Worm (Caenorhabditis elegans) whole organism, young adult: ENCODE measurements around the gene edg-1.
A peak's percentile ranks its signal among the peaks of the same experiment; 100 is the strongest.

Experiments
- B0261.1 ChIP-seq: sonication (generic microtip); optimal IDR thresholded peaks from 2 replicates; lab custom pipeline; 2016; ENCODE audit warnings: mild to moderate bottlenecking, missing genetic modification characterization, moderate library complexity, missing compliant biosample characterization
- D2030.7 ChIP-seq: fragments of 200-800 bp; sonication (Bioruptor generic); IDR thresholded peaks from 2 replicates; pipeline ENCODE4 v1.3.6; 2022; ENCODE audit warnings: missing genetic modification reagents, missing genetic modification characterization, missing compliant biosample characterization
- F10E7.11 ChIP-seq: sonication (generic microtip); optimal IDR thresholded peaks from 2 replicates; lab custom pipeline; 2017; ENCODE audit warnings: mild to moderate bottlenecking, missing genetic modification characterization, moderate library complexity, missing compliant biosample characterization
- F23B12.7 ChIP-seq: sonication (generic microtip); optimal IDR thresholded peaks from 2 replicates; lab custom pipeline; 2017; ENCODE audit warnings: missing genetic modification characterization, mild to moderate bottlenecking, missing compliant biosample characterization, antibody characterized with exemption, moderate library complexity; ENCODE audit not compliant: insufficient read depth
- F33H1.4 ChIP-seq: fragments of 200-800 bp; sonication (Bioruptor generic); IDR thresholded peaks from 2 replicates; pipeline ENCODE4 v1.3.6; 2022; ENCODE audit warnings: missing genetic modification reagents, missing genetic modification characterization, missing compliant biosample characterization
- F39B2.1 ChIP-seq: fragments of 200-800 bp; sonication (Bioruptor generic); IDR thresholded peaks from 2 replicates; pipeline ENCODE4 v1.3.6; 2022; ENCODE audit warnings: missing genetic modification reagents, missing genetic modification characterization, missing compliant biosample characterization
- F49E8.2 ChIP-seq: sonication (generic microtip); optimal IDR thresholded peaks from 3 replicates; lab custom pipeline; 2017; ENCODE audit warnings: missing genetic modification characterization, mild to moderate bottlenecking, missing compliant biosample characterization, antibody characterized with exemption, moderate library complexity; ENCODE audit not compliant: insufficient read depth
- F57A8.1 ChIP-seq: fragments of 200-800 bp; sonication (Bioruptor generic); optimal IDR thresholded peaks from 2 replicates; lab custom pipeline; 2018; ENCODE audit warnings: mild to moderate bottlenecking, missing genetic modification characterization, moderate library complexity, missing compliant biosample characterization
- Y53G8AR.9 ChIP-seq: fragments of 200-800 bp; sonication (Bioruptor generic); conservative IDR thresholded peaks from 2 replicates; pipeline ENCODE4 v1.3.6; 2022; ENCODE audit warnings: missing genetic modification reagents, missing genetic modification characterization, missing compliant biosample characterization
- Y56A3A.18 ChIP-seq: fragments of 200-800 bp; sonication (Bioruptor generic); IDR thresholded peaks from 2 replicates; pipeline ENCODE4 v1.3.6; 2022; ENCODE audit warnings: missing genetic modification reagents, missing genetic modification characterization, missing compliant biosample characterization
- Y67H2A.10 ChIP-seq: fragments of 200-800 bp; sonication (Bioruptor generic); conservative IDR thresholded peaks from 2 replicates; pipeline ENCODE4 v1.3.6; 2022; ENCODE audit warnings: missing genetic modification reagents, missing genetic modification characterization, missing compliant biosample characterization
- Y95B8A.8 ChIP-seq: fragments of 200-800 bp; sonication (Bioruptor generic); IDR thresholded peaks from 2 replicates; pipeline ENCODE4 v1.3.6; 2022; ENCODE audit warnings: missing genetic modification reagents, missing genetic modification characterization, missing compliant biosample characterization
- ZK185.1 ChIP-seq: sonication (generic microtip); optimal IDR thresholded peaks from 2 replicates; lab custom pipeline; 2016; ENCODE audit warnings: mild to moderate bottlenecking, missing genetic modification characterization, missing compliant biosample characterization; ENCODE audit not compliant: poor library complexity, severe bottlenecking
- ama-1 ChIP-seq, 3 experiments: fragments of 150-350 bp in 1 of 3; sonication (generic microtip) in 2 of 3; optimal IDR thresholded peaks; 2 replicates each; lab custom pipeline; 2014 to 2018; ENCODE audit warnings: missing biosample characterization in 2 of 3, missing genetic modification characterization in 2 of 3, missing genetic modification reagents in 2 of 3
- attf-6 ChIP-seq: fragments of 200-800 bp; sonication (Bioruptor generic); IDR thresholded peaks from 2 replicates; pipeline ENCODE4 v1.3.6; 2022; ENCODE audit warnings: missing genetic modification reagents, missing genetic modification characterization, missing compliant biosample characterization
- bed-2 ChIP-seq: fragments of 200-800 bp; sonication (Bioruptor generic); IDR thresholded peaks from 2 replicates; pipeline ENCODE4 v1.3.6; 2022; ENCODE audit warnings: missing genetic modification reagents, missing genetic modification characterization, missing compliant biosample characterization
- ccch-3 ChIP-seq: fragments of 200-800 bp; sonication (Bioruptor generic); optimal IDR thresholded peaks from 2 replicates; lab custom pipeline; 2018; ENCODE audit warnings: mild to moderate bottlenecking, missing genetic modification characterization, missing compliant biosample characterization
- ceh-100 ChIP-seq: fragments of 200-800 bp; sonication (Bioruptor generic); IDR thresholded peaks from 2 replicates; pipeline ENCODE4 v1.3.6; 2022; ENCODE audit warnings: missing genetic modification reagents, missing genetic modification characterization, missing compliant biosample characterization
- chd-7 ChIP-seq: sonication (generic microtip); optimal IDR thresholded peaks from 2 replicates; lab custom pipeline; 2016; ENCODE audit warnings: mild to moderate bottlenecking, missing genetic modification characterization, moderate library complexity, missing compliant biosample characterization
- dox-1 ChIP-seq: fragments of 200-800 bp; sonication (Bioruptor generic); IDR thresholded peaks from 2 replicates; pipeline ENCODE4 v1.3.6; 2022; ENCODE audit warnings: missing genetic modification reagents, missing genetic modification characterization, missing compliant biosample characterization
- dpff-1 ChIP-seq: sonication (generic microtip); optimal IDR thresholded peaks from 2 replicates; lab custom pipeline; 2017; ENCODE audit warnings: mild to moderate bottlenecking, missing genetic modification characterization, missing compliant biosample characterization
- egl-44 ChIP-seq: fragments of 200-800 bp; sonication (Bioruptor generic); IDR thresholded peaks from 2 replicates; pipeline ENCODE4 v1.3.6; 2022; ENCODE audit warnings: missing genetic modification reagents, missing genetic modification characterization, missing compliant biosample characterization
- ekl-4 ChIP-seq: fragments of 200-800 bp; sonication (Bioruptor generic); IDR thresholded peaks from 2 replicates; pipeline ENCODE4 v1.3.6; 2022; ENCODE audit warnings: missing genetic modification reagents, missing genetic modification characterization, missing compliant biosample characterization
- gei-17 ChIP-seq: fragments of 200-800 bp; sonication (Bioruptor generic); optimal IDR thresholded peaks from 2 replicates; lab custom pipeline; 2018; ENCODE audit warnings: mild to moderate bottlenecking, missing genetic modification characterization, missing compliant biosample characterization
- hlh-12 ChIP-seq: sonication (generic microtip); optimal IDR thresholded peaks from 2 replicates; lab custom pipeline; 2016; ENCODE audit warnings: missing genetic modification characterization, missing compliant biosample characterization
- hmg-1.2 ChIP-seq: fragments of 200-800 bp; sonication (Bioruptor generic); IDR thresholded peaks from 2 replicates; pipeline ENCODE4 v1.3.6; 2022; ENCODE audit warnings: missing genetic modification reagents, missing genetic modification characterization, missing compliant biosample characterization
- hsf-1 ChIP-seq: fragments of 200-800 bp; sonication (Bioruptor generic); IDR thresholded peaks from 2 replicates; pipeline ENCODE4 v1.3.6; 2022; ENCODE audit warnings: missing genetic modification reagents, missing genetic modification characterization, missing compliant biosample characterization
- lin-26 ChIP-seq: fragments of 200-800 bp; sonication (Bioruptor generic); IDR thresholded peaks from 2 replicates; pipeline ENCODE4 v1.3.6; 2022; ENCODE audit warnings: missing genetic modification reagents, missing genetic modification characterization, missing compliant biosample characterization
- lir-1 ChIP-seq: fragments of 200-800 bp; sonication (Bioruptor generic); conservative IDR thresholded peaks from 2 replicates; pipeline ENCODE4 v1.3.6; 2022; ENCODE audit warnings: missing genetic modification reagents, missing genetic modification characterization, missing compliant biosample characterization
- lsy-27 ChIP-seq: sonication (generic microtip); optimal IDR thresholded peaks from 2 replicates; lab custom pipeline; 2017; ENCODE audit warnings: missing genetic modification characterization, mild to moderate bottlenecking, missing compliant biosample characterization, antibody characterized with exemption, missing genotype, borderline replicate concordance; ENCODE audit not compliant: insufficient read depth
- madf-3 ChIP-seq: fragments of 200-800 bp; sonication (Bioruptor generic); IDR thresholded peaks from 2 replicates; pipeline ENCODE4 v1.3.6; 2022; ENCODE audit warnings: missing genetic modification reagents, missing genetic modification characterization, missing compliant biosample characterization
- madf-6 ChIP-seq: fragments of 200-800 bp; sonication (Bioruptor generic); IDR thresholded peaks from 2 replicates; pipeline ENCODE4 v1.3.6; 2022; ENCODE audit warnings: missing genetic modification reagents, missing genetic modification characterization, missing compliant biosample characterization
- nfya-1 ChIP-seq: sonication (generic microtip); optimal IDR thresholded peaks from 2 replicates; lab custom pipeline; 2017; ENCODE audit warnings: antibody characterized with exemption, missing compliant biosample characterization, missing genetic modification characterization, borderline replicate concordance; ENCODE audit not compliant: insufficient read depth
- nfyb-1 ChIP-seq: fragments of 200-800 bp; sonication (Bioruptor generic); IDR thresholded peaks from 2 replicates; pipeline ENCODE4 v1.3.6; 2022; ENCODE audit warnings: missing genetic modification reagents, missing genetic modification characterization, missing compliant biosample characterization
- nhr-179 ChIP-seq: sonication (generic microtip); optimal IDR thresholded peaks from 2 replicates; lab custom pipeline; 2016; ENCODE audit warnings: mild to moderate bottlenecking, missing genetic modification characterization, missing compliant biosample characterization
- rcor-1 ChIP-seq: fragments of 200-800 bp; sonication (Bioruptor generic); IDR thresholded peaks from 2 replicates; pipeline ENCODE4 v1.3.6; 2022; ENCODE audit warnings: missing genetic modification reagents, missing genetic modification characterization, missing compliant biosample characterization
- tlf-1 ChIP-seq: fragments of 200-800 bp; sonication (Bioruptor generic); optimal IDR thresholded peaks from 2 replicates; lab custom pipeline; 2018; ENCODE audit warnings: mild to moderate bottlenecking, missing genetic modification characterization, missing compliant biosample characterization
- unc-62 ChIP-seq: fragments of 150-350 bp; optimal IDR thresholded peaks from 2 replicates; lab custom pipeline; 2014; ENCODE audit warnings: missing biosample characterization, missing genetic modification reagents, missing genetic modification characterization
- zfh-2 ChIP-seq: fragments of 200-800 bp; sonication (Bioruptor generic); conservative IDR thresholded peaks from 2 replicates; pipeline ENCODE4 v1.3.6; 2022; ENCODE audit warnings: missing genetic modification reagents, missing genetic modification characterization, missing compliant biosample characterization
- ztf-18 ChIP-seq: sonication (generic microtip); optimal IDR thresholded peaks from 2 replicates; lab custom pipeline; 2016; ENCODE audit warnings: missing genotype, mild to moderate bottlenecking, missing genetic modification characterization, missing compliant biosample characterization
- ztf-25 ChIP-seq: fragments of 200-800 bp; sonication (Bioruptor generic); IDR thresholded peaks from 2 replicates; pipeline ENCODE4 v1.3.6; 2022; ENCODE audit warnings: missing genetic modification reagents, missing genetic modification characterization, missing compliant biosample characterization

edg-1 gene

DNA sequence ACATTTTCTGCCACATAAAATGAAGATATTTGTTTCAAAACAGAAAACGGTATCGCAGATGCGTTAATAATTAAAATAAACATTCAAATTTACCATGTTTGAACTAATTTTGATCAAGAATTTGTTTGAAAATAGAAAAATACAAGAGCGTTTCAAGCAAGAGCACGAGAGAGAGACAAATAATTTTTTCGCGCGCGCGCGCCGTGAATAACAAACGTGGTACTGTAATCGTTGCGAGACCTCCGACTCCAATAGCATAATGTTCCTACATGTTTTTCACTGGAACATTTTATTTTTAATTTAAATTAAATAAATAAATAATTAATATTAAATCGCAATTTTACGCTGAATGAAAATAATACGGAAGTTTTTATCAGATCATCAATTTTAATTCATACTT lies 16.4 kb downstream of the edg-1 start, which contains the start of gene F54E12.2 (continued):
- TF ChIP-seq tlf-1 (GFP tag; lab: Kevin White, UChicago), result peak; percentile 90
- TF ChIP-seq D2030.7, result peak; percentile 98
- TF ChIP-seq zfh-2, result no peak
- TF ChIP-seq lsy-27 (tag; lab: Kevin White, UChicago), result no peak
- no peak for TF ChIP-seq bed-2
- no peak for TF ChIP-seq nfya-1 (tag; lab: Kevin White, UChicago)
- TF ChIP-seq ztf-18 (tag; lab: Kevin White, UChicago), result no peak
- TF ChIP-seq nhr-179, result no peak
- no peak for TF ChIP-seq ZK185.1 (tag; lab: Kevin White, UChicago)
- no peak for TF ChIP-seq nfyb-1 (GFP tag; lab: Robert Waterston, UW)
- peak; percentile 65 for TF ChIP-seq F49E8.2 (tag; lab: Kevin White, UChicago)
- TF ChIP-seq Y67H2A.10 (GFP tag; lab: Robert Waterston, UW), result peak; percentile 35; the same call in 1 of the 2 replicates
- no peak for TF ChIP-seq hlh-12
- no peak; the same call in 1 of the 2 replicates for TF ChIP-seq lir-1 (GFP tag; lab: Robert Waterston, UW)
- TF ChIP-seq egl-44 (GFP tag; lab: Robert Waterston, UW), result no peak
- TF ChIP-seq F23B12.7, result peak; percentile 7
- TF ChIP-seq F33H1.4 (GFP tag; lab: Robert Waterston, UW), result peak; percentile 99
- peak; percentile 91 for TF ChIP-seq hsf-1 (GFP tag; lab: Robert Waterston, UW)
- no peak for TF ChIP-seq chd-7
- TF ChIP-seq F10E7.11 (tag; lab: Kevin White, UChicago), result no peak
- peak; percentile 88; the same call in 1 of the 2 replicates for TF ChIP-seq F39B2.1 (GFP tag; lab: Robert Waterston, UW)
- no peak for TF ChIP-seq ccch-3 (GFP tag; lab: Kevin White, UChicago)
- TF ChIP-seq ama-1 (optimal IDR thresholded peaks at IDR 0.05; lab: Kevin White, UChicago), result no peak
- TF ChIP-seq ama-1 (GFP tag; optimal IDR thresholded peaks at IDR 0.05; lab: Kevin White, UChicago), result no peak
- TF ChIP-seq F57A8.1 (GFP tag; lab: Kevin White, UChicago), result no peak
- peak; percentile 83; the same call in 1 of the 2 replicates for TF ChIP-seq ztf-25 (GFP tag; lab: Robert Waterston, UW)
- TF ChIP-seq Y56A3A.18 (GFP tag; lab: Robert Waterston, UW), result no peak
- TF ChIP-seq B0261.1 (tag; lab: Kevin White, UChicago), result no peak
- no peak for TF ChIP-seq gei-17
- TF ChIP-seq unc-62, result no peak
- TF ChIP-seq dpff-1 (tag; lab: Kevin White, UChicago), result no peak

DNA sequence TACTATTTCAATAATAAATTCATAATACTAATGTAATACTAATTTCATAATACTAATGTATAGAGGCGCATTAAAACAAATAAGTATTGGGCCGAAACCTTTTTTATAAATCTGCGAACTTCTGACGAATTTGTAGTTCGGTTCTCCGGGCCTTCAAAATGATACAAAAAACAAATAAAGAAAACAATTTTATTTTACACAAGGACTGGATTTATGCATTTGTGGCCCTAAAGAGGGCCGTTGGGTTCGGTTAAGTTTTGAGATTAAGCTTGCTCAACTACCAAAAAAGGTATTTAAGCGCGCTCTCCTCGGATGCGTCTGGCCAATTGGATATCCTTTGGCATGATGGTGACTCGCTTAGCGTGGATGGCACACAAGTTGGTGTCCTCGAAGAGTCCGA lies 17.0 kb downstream of the edg-1 start:
- TF ChIP-seq dox-1 (GFP tag; lab: Robert Waterston, UW) (peak; percentile 63), hmg-1.2 (GFP tag; lab: Robert Waterston, UW) (peak; percentile 36; the same call in 1 of the 2 replicates), F39B2.1 (GFP tag; lab: Robert Waterston, UW) (peak; percentile 90), ceh-100 (GFP tag; lab: Robert Waterston, UW) (peak; percentile 22; the same call in 1 of the 2 replicates), lin-26 (GFP tag; lab: Robert Waterston, UW) (peak; percentile 85), F33H1.4 (GFP tag; lab: Robert Waterston, UW) (peak; percentile 32; the same call in 1 of the 2 replicates), madf-3 (GFP tag; lab: Robert Waterston, UW) (0 out of 2 replicates have a peak, but pooled peaks have one; percentile 16), attf-6 (peak; percentile 83), ztf-25 (GFP tag; lab: Robert Waterston, UW) (0 out of 2 replicates have a peak, but pooled peaks have one; percentile 23), Y95B8A.8 (GFP tag; lab: Robert Waterston, UW) (peak; percentile 74; the same call in 1 of the 2 replicates), madf-6 (GFP tag; lab: Robert Waterston, UW) (peak; percentile 70), hsf-1 (GFP tag; lab: Robert Waterston, UW) (peak; percentile 63), ekl-4 (GFP tag; lab: Robert Waterston, UW) (peak; percentile 82), egl-44 (GFP tag; lab: Robert Waterston, UW) (peak; percentile 82), rcor-1 (GFP tag; lab: Robert Waterston, UW) (peak; percentile 55), Y53G8AR.9 (peak; percentile 66)
